Worm (Caenorhabditis elegans) whole organism, L3 larva: ENCODE measurements around the gene Y66C5A.1.

ENCODE experiments used
- R02D3.7 ChIP-seq: fragments of 150-350 bp; optimal IDR thresholded peaks from 2 replicates; lab custom pipeline; 2014; ENCODE audit warnings: missing biosample characterization, missing genetic modification characterization
- aly-2 ChIP-seq: fragments of 150-350 bp; optimal IDR thresholded peaks from 2 replicates; lab custom pipeline; 2014; ENCODE audit warnings: missing biosample characterization, missing genetic modification characterization
- ceh-16 ChIP-seq: sonication (generic microtip); optimal IDR thresholded peaks from 2 replicates; lab custom pipeline; 2017; ENCODE audit warnings: missing biosample characterization, missing genetic modification characterization
- ceh-82 ChIP-seq: fragments of 150-350 bp; optimal IDR thresholded peaks from 2 replicates; lab custom pipeline; 2014; ENCODE audit warnings: missing biosample characterization, missing genetic modification characterization
- ceh-9 ChIP-seq: sonication (generic microtip); optimal IDR thresholded peaks from 2 replicates; lab custom pipeline; 2018; ENCODE audit warnings: missing biosample characterization, missing genetic modification characterization
- daf-12 ChIP-seq: fragments of 150-350 bp; optimal IDR thresholded peaks from 2 replicates; lab custom pipeline; 2014; ENCODE audit warnings: missing biosample characterization, missing genetic modification reagents, missing genetic modification characterization
- egl-5 ChIP-seq: fragments of 150-350 bp; optimal IDR thresholded peaks from 2 replicates; lab custom pipeline; 2017; ENCODE audit warnings: missing biosample characterization, missing genetic modification reagents, missing genetic modification characterization, inconsistent platforms
- elt-1 ChIP-seq: fragments of 150-350 bp; optimal IDR thresholded peaks from 2 replicates; lab custom pipeline; 2014; ENCODE audit warnings: missing biosample characterization, missing genetic modification characterization
- elt-2 ChIP-seq: sonication (generic microtip); optimal IDR thresholded peaks from 2 replicates; lab custom pipeline; 2016; ENCODE audit warnings: missing genetic modification reagents, mild to moderate bottlenecking, missing genetic modification characterization, missing compliant biosample characterization
- elt-3 ChIP-seq, 3 experiments: fragments of 150-350 bp in 1 of 3; sonication (generic microtip) in 2 of 3; optimal IDR thresholded peaks; 2 replicates in 2 of 3; 4 replicates in 1 of 3; lab custom pipeline; 2014 to 2017; ENCODE audit warnings: missing biosample characterization in 3 of 3, missing genetic modification characterization in 3 of 3
- eor-1 ChIP-seq, 2 experiments: fragments of 150-350 bp; optimal IDR thresholded peaks; 2 replicates each; lab custom pipeline; 2014 to 2018; ENCODE audit warnings: missing biosample characterization in 2 of 2, missing genetic modification characterization in 2 of 2
- fkh-2 ChIP-seq: fragments of 150-350 bp; optimal IDR thresholded peaks from 2 replicates; lab custom pipeline; 2014; ENCODE audit warnings: missing biosample characterization, missing genetic modification reagents, missing genetic modification characterization
- fos-1 ChIP-seq: fragments of 150-350 bp; optimal IDR thresholded peaks from 2 replicates; lab custom pipeline; 2014; ENCODE audit warnings: missing biosample characterization, missing genetic modification characterization
- jun-1 ChIP-seq: fragments of 150-350 bp; optimal IDR thresholded peaks from 2 replicates; lab custom pipeline; 2014; ENCODE audit warnings: missing biosample characterization, missing genetic modification reagents, missing genetic modification characterization
- lin-15B ChIP-seq: fragments of 150-350 bp; optimal IDR thresholded peaks from 2 replicates; lab custom pipeline; 2014; ENCODE audit warnings: missing biosample characterization, missing genetic modification characterization
- lin-39 ChIP-seq: fragments of 150-350 bp; optimal IDR thresholded peaks from 2 replicates; lab custom pipeline; 2018; ENCODE audit warnings: missing biosample characterization, missing genetic modification reagents, missing genetic modification characterization
- lsy-12 ChIP-seq: sonication (generic microtip); optimal IDR thresholded peaks from 2 replicates; lab custom pipeline; 2016; ENCODE audit warnings: mild to moderate bottlenecking, missing genetic modification characterization, missing compliant biosample characterization
- mdl-1 ChIP-seq: fragments of 150-350 bp; optimal IDR thresholded peaks from 2 replicates; lab custom pipeline; 2014; ENCODE audit warnings: missing biosample characterization, missing genetic modification characterization
- mml-1 ChIP-seq: fragments of 150-350 bp; sonication (generic microtip); optimal IDR thresholded peaks from 3 replicates; lab custom pipeline; 2014; ENCODE audit warnings: missing biosample characterization, missing genetic modification characterization
- nfya-1 ChIP-seq: sonication (generic microtip); optimal IDR thresholded peaks from 2 replicates; lab custom pipeline; 2017; ENCODE audit warnings: missing genetic modification characterization, mild to moderate bottlenecking, missing compliant biosample characterization, antibody characterized with exemption, moderate library complexity; ENCODE audit not compliant: insufficient read depth
- nhr-11 ChIP-seq: fragments of 150-350 bp; optimal IDR thresholded peaks from 2 replicates; lab custom pipeline; 2014; ENCODE audit warnings: missing biosample characterization, missing genetic modification characterization
- nhr-23 ChIP-seq: fragments of 150-350 bp; optimal IDR thresholded peaks from 2 replicates; lab custom pipeline; 2014; ENCODE audit warnings: missing biosample characterization, missing genetic modification reagents, missing genetic modification characterization
- nhr-237 ChIP-seq: fragments of 150-350 bp; optimal IDR thresholded peaks from 2 replicates; lab custom pipeline; 2014; ENCODE audit warnings: missing biosample characterization, missing genetic modification characterization
- nhr-25 ChIP-seq: sonication (generic microtip); optimal IDR thresholded peaks from 2 replicates; lab custom pipeline; 2017; ENCODE audit warnings: missing biosample characterization, missing genetic modification characterization
- nhr-28 ChIP-seq: fragments of 150-350 bp; optimal IDR thresholded peaks from 2 replicates; lab custom pipeline; 2014; ENCODE audit warnings: missing biosample characterization, missing genetic modification characterization
- nhr-43 ChIP-seq: sonication (generic microtip); optimal IDR thresholded peaks from 2 replicates; lab custom pipeline; 2016; ENCODE audit warnings: mild to moderate bottlenecking, missing genetic modification characterization, missing compliant biosample characterization; ENCODE audit not compliant: poor library complexity, severe bottlenecking
- nhr-67 ChIP-seq: fragments of 150-350 bp; optimal IDR thresholded peaks from 2 replicates; lab custom pipeline; 2014; ENCODE audit warnings: missing biosample characterization, missing genetic modification characterization
- nhr-77 ChIP-seq: fragments of 150-350 bp; optimal IDR thresholded peaks from 2 replicates; lab custom pipeline; 2014; ENCODE audit warnings: missing biosample characterization, missing genetic modification characterization
- pha-4 ChIP-seq: fragments of 150-350 bp; optimal IDR thresholded peaks from 2 replicates; lab custom pipeline; 2014; ENCODE audit warnings: missing biosample characterization, missing genetic modification reagents, missing genetic modification characterization
- pqm-1 ChIP-seq: fragments of 150-350 bp; optimal IDR thresholded peaks from 2 replicates; lab custom pipeline; 2017; ENCODE audit warnings: missing biosample characterization, missing genetic modification characterization, inconsistent platforms
- skn-1 ChIP-seq: fragments of 150-350 bp; optimal IDR thresholded peaks from 2 replicates; lab custom pipeline; 2014; ENCODE audit warnings: missing biosample characterization, missing genetic modification characterization
- snpc-4 ChIP-seq: fragments of 150-350 bp; optimal IDR thresholded peaks from 2 replicates; lab custom pipeline; 2014; ENCODE audit warnings: missing biosample characterization, missing genetic modification characterization
- zag-1 ChIP-seq: fragments of 150-350 bp; optimal IDR thresholded peaks from 2 replicates; lab custom pipeline; 2014; ENCODE audit warnings: missing biosample characterization, missing genetic modification characterization
- ztf-4 ChIP-seq: fragments of 150-350 bp; optimal IDR thresholded peaks from 2 replicates; lab custom pipeline; 2014; ENCODE audit warnings: missing biosample characterization, missing genetic modification characterization

The Y66C5A.1 gene

DNA sequence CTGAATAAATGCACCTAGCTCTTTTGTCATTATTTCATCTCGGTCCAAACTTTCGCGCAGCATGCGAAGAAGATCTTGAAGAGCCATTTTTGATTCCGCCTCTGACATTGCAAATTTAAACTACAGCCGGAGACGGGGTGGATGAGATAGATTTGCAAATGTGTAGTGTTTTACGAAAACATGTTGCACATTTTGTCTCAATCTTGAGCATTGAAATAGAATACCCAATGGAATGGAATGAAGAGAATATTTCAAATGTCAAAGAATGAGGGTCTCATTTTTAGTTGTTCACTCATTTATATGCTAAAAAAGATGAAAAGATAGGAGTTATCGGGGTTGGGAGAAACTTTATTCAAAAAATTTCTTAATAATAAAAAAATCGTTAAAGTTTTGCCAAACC, at the start of gene Y66C5A.1:
Gene Y66C5A.1 (minus strand): TSS at position 101 of the 400 bp plus-strand sequence.
- TF ChIP-seq fkh-2 (tag; lab: Kevin White, UChicago) (no peak), zag-1 (tag; lab: Kevin White, UChicago) (no peak), skn-1 (tag; lab: Kevin White, UChicago) (no peak), nfya-1 (tag; lab: Kevin White, UChicago) (no peak), fos-1 (no peak), elt-2 (no peak), egl-5 (no peak), elt-3 (tag; optimal IDR thresholded peaks at IDR 0.05; lab: Kevin White, UChicago) (no peak)
- TF ChIP-seq, all 47 proteins: peak for 0

- no peak for TF ChIP-seq lin-39 (tag; lab: Kevin White, UChicago)
- no peak for TF ChIP-seq aly-2 (tag; lab: Kevin White, UChicago)
- TF ChIP-seq pha-4 (tag; lab: Kevin White, UChicago): no peak
- no peak for TF ChIP-seq nhr-23 (tag; lab: Kevin White, UChicago)
- no peak for TF ChIP-seq mdl-1 (tag; lab: Kevin White, UChicago)
- TF ChIP-seq nhr-67 (tag; lab: Kevin White, UChicago): no peak
- TF ChIP-seq pqm-1 (tag; lab: Kevin White, UChicago): peak; percentile 40
- TF ChIP-seq elt-2: peak; percentile 87
- TF ChIP-seq nhr-237: no peak
- no peak for TF ChIP-seq lsy-12 (tag; lab: Kevin White, UChicago)
- TF ChIP-seq jun-1: peak; percentile 34
- TF ChIP-seq ztf-4 (tag; lab: Kevin White, UChicago): no peak
Observed at ce11 chrX:14504551-14504902, 49.2 kb upstream of the Y66C5A.1 start.

DNA sequence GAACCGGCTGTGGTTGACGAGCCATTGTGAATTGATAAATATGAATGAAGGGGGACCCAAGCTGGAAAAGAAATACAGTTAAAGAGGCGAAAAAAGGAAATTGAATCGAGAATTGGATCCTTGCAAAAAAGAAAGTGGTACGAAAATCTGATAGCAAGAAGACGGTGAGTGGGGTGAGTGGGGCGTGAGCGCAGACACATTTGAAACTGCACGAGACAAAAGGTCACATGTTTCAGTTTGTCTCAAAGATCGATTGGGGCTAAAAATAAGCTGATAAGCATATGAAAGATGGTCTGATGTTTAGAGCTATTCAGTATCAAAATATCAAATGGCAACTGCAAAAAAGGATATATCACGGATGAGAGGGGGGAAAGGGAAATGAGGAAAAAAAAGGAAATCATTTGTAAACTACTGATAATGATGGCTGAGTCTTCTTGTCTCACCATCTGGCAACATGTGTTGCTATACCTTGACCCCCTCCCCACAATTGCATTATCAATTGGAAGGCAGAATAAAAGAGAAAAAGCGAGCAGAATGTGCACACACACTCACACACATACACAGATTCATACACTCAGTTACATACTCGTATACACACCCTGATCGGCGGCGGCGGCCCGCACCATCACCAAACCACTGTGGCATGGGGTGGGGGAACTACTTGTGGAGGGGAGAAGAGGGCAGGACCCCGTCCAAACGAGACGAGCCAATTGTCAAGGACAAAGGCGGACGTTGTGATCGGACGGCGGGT, 48.7 kb upstream of the Y66C5A.1 start, which contains the start of gene M163.1:
Gene M163.1 (minus strand): TSS at position 25 of the 751 bp plus-strand sequence.
- peak; percentile 21 for TF ChIP-seq mdl-1 (tag; lab: Kevin White, UChicago)
- TF ChIP-seq lin-39 (tag; lab: Kevin White, UChicago): peak; percentile 16
- TF ChIP-seq ceh-9: no peak
- no peak for TF ChIP-seq eor-1 (tag; optimal IDR thresholded peaks at IDR 0.05; lab: Kevin White, UChicago)
- no peak for TF ChIP-seq R02D3.7
- peak; percentile 13 for TF ChIP-seq pqm-1 (tag; lab: Kevin White, UChicago)
- no peak for TF ChIP-seq snpc-4
- TF ChIP-seq elt-2: peak; percentile 45
- TF ChIP-seq elt-3 (tag; optimal IDR thresholded peaks at IDR 0.05; lab: Kevin White, UChicago): no peak
- TF ChIP-seq pha-4 (tag; lab: Kevin White, UChicago): no peak
- TF ChIP-seq zag-1 (tag; lab: Kevin White, UChicago): no peak
- peak; percentile 0 for TF ChIP-seq nfya-1 (tag; lab: Kevin White, UChicago)
- TF ChIP-seq nhr-25 (tag; lab: Kevin White, UChicago): peak; percentile 55
- no peak for TF ChIP-seq ceh-16 (tag; lab: Kevin White, UChicago)

DNA sequence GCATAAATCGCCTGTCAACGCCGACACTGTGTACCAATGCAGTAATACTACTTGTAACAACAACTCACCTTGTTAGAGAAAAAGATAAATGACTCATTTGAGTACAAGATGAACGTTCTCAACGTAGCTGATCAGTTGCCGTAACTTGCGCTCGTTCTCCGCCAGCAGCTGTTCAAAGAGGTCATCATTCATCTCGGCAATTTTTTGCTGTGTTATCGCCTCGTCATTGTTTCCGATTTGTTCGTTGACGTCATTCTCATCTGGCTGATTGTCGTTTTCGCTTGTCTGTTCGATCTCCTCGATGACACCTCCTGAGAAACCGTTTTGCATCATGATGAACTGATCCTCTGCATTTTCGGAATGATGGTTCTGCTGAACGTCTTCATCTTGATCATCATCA, 48.0 kb upstream of the Y66C5A.1 start:
- no peak for TF ChIP-seq elt-3 (tag; optimal IDR thresholded peaks at IDR 0.05; lab: Kevin White, UChicago)
- peak; percentile 74 for TF ChIP-seq nhr-25 (tag; lab: Kevin White, UChicago)
- TF ChIP-seq elt-1 (tag; lab: Kevin White, UChicago): peak; percentile 42
- TF ChIP-seq eor-1 (tag; optimal IDR thresholded peaks at IDR 0.05; lab: Kevin White, UChicago): no peak
- no peak for TF ChIP-seq nhr-237
- TF ChIP-seq daf-12 (tag; lab: Kevin White, UChicago): no peak
- TF ChIP-seq ceh-82 (tag; lab: Kevin White, UChicago): no peak
- peak; percentile 17 for TF ChIP-seq nhr-43 (tag; lab: Kevin White, UChicago)
- no peak for TF ChIP-seq pqm-1 (tag; lab: Kevin White, UChicago)
- TF ChIP-seq zag-1 (tag; lab: Kevin White, UChicago): no peak
- no peak for TF ChIP-seq nhr-11
- TF ChIP-seq lin-15B (tag; lab: Kevin White, UChicago): no peak
- no peak for TF ChIP-seq ztf-4 (tag; lab: Kevin White, UChicago)
- TF ChIP-seq lin-39 (tag; lab: Kevin White, UChicago): peak; percentile 23
- no peak for TF ChIP-seq nhr-77 (tag; lab: Kevin White, UChicago)
- TF ChIP-seq mml-1 (tag; lab: Kevin White, UChicago): no peak
- TF ChIP-seq nhr-23 (tag; lab: Kevin White, UChicago): peak; percentile 69
- TF ChIP-seq nhr-28 (tag; lab: Kevin White, UChicago): no peak
- TF ChIP-seq, all 47 proteins: peak for 5
